Worm (Caenorhabditis elegans): Measurements from ENCODE around the gene gpa-13.

The gpa-13 gene

DNA sequence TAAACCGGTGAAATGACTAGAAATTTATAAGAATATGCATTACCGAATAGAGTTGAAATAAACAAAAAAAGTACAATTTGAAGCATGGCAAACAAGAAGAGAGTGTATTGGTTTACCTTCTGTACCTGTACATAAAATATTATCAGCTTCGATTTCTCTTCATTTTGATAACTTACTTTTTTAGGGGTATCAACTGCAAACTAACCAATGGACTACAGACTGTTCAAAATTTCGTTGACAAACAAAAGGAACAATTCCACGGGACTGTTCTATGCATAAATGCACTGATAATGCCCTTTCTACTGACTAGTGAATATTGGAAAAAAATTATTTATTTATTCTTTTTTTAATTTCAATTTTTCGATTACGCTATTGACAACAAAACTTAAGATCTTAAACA, 43.3 kb upstream of the gpa-13 start, which contains the start of gene ugt-6:
Gene ugt-6, minus strand, starts transcription at position 233 of the 400 bp plus-strand sequence.
- TF ChIP-seq ceh-62 (tag; optimal IDR thresholded peaks at IDR 0.05) (no peak), skn-1 (tag; optimal IDR thresholded peaks at IDR 0.05) (no peak), nhr-28 (tag; optimal IDR thresholded peaks at IDR 0.05) (peak; percentile 75), nhr-42 (GFP tag; IDR thresholded peaks at IDR 0.05) (no peak), egl-27 (tag; optimal IDR thresholded peaks at IDR 0.05) (no peak), daf-16 (GFP tag; optimal IDR thresholded peaks at IDR 0.05) (no peak), daf-16 (tag; optimal IDR thresholded peaks at IDR 0.05) (peak; percentile 82), ceh-28 (tag; optimal IDR thresholded peaks at IDR 0.05) (no peak), F37D6.2 (tag; optimal IDR thresholded peaks at IDR 0.05) (no peak)

DNA sequence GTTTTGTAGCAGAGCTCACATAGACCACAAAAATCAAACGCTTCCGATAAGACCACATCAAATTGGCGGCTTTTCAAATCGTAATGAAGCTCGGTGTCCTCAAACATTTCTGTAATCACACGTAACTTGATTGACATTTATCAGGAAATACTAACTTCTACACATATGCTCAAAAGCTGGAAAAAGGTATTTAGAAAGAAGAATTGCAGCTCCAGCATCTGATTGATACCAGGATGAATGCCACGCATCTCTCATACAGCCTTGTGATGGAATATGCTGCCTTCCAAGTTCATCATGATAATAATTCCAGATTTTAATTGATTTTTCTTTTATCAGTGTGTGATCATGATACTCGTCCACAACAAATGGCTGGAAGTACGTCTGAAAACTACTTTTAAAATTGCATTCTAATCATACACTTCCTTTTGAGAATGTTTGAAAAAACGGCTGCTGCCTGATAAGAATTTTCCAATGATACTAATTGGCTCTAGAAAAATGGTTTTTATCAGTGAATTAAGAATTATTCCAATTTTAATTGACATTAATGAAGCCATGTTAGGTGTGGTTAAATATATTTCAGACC, 42.3 kb upstream of the gpa-13 start:
- TF ChIP-seq aly-2 (tag; optimal IDR thresholded peaks at IDR 0.05) (no peak), pqm-1 (tag; optimal IDR thresholded peaks at IDR 0.05) (peak; percentile 52), tra-1 (GFP tag; IDR thresholded peaks at IDR 0.05) (0 out of 2 replicates have a peak, but pooled peaks have one; percentile 36), zfp-3 (GFP tag; conservative IDR thresholded peaks at IDR 0.05) (no peak), zip-2 (tag; optimal IDR thresholded peaks at IDR 0.05) (no peak), unc-62 (GFP tag; optimal IDR thresholded peaks at IDR 0.05 in 1 of 2) (peak in 1 of 2 experiments; percentile 83), unc-62 (tag; optimal IDR thresholded peaks at IDR 0.05) (no peak), ZK337.2 (GFP tag; IDR thresholded peaks at IDR 0.05) (no peak), mes-2 (tag; optimal IDR thresholded peaks at IDR 0.05; ENCODE audit: poor library complexity, severe bottlenecking) (no peak), nhr-48 (tag; optimal IDR thresholded peaks at IDR 0.05) (peak; percentile 53), hlh-30 (tag; optimal IDR thresholded peaks at IDR 0.05; ENCODE audit: insufficient read depth) (no peak), dmd-6 (GFP tag; IDR thresholded peaks at IDR 0.05) (peak; percentile 81), unc-130 (GFP tag; optimal IDR thresholded peaks at IDR 0.05) (no peak), nhr-10 (tag; optimal IDR thresholded peaks at IDR 0.05) (no peak), ZK546.5 (tag; optimal IDR thresholded peaks at IDR 0.05) (no peak), ctbp-1 (GFP tag; IDR thresholded peaks at IDR 0.05) (no peak), daf-8 (GFP tag; IDR thresholded peaks at IDR 0.05) (no peak), lir-3 (tag; optimal IDR thresholded peaks at IDR 0.05) (no peak), nhr-237 (tag; optimal IDR thresholded peaks at IDR 0.05) (no peak), snpc-1.2 (GFP tag; IDR thresholded peaks at IDR 0.05) (no peak), daf-12 (tag; optimal IDR thresholded peaks at IDR 0.05) (no peak), nhr-76 (tag; optimal IDR thresholded peaks at IDR 0.05) (no peak), hlh-11 (tag; optimal IDR thresholded peaks at IDR 0.05) (no peak), unc-39 (tag; optimal IDR thresholded peaks at IDR 0.05) (no peak), lsy-2 (tag; optimal IDR thresholded peaks at IDR 0.05) (no peak), duxl-1 (tag; optimal IDR thresholded peaks at IDR 0.05; ENCODE audit: poor library complexity) (no peak), dve-1 (tag; optimal IDR thresholded peaks at IDR 0.05; ENCODE audit: insufficient read depth) (peak; percentile 21), spr-3 (GFP tag; optimal IDR thresholded peaks at IDR 0.05) (no peak), Y75B8A.6 (GFP tag; IDR thresholded peaks at IDR 0.05) (no peak), arid-1 (GFP tag; conservative IDR thresholded peaks at IDR 0.05) (no peak), dpl-1 (GFP tag; optimal IDR thresholded peaks at IDR 0.05) (no peak), mxl-3 (GFP tag; optimal IDR thresholded peaks at IDR 0.05) (no peak), dmd-8 (GFP tag; IDR thresholded peaks at IDR 0.05) (no peak), hmg-1.1 (GFP tag; IDR thresholded peaks at IDR 0.05) (no peak), madf-9 (GFP tag; conservative IDR thresholded peaks at IDR 0.05) (no peak), nhr-6 (tag; optimal IDR thresholded peaks at IDR 0.05) (no peak), aha-1 (tag) (no peak), nhr-42 (GFP tag; IDR thresholded peaks at IDR 0.05) (no peak), daf-16 (GFP tag; optimal IDR thresholded peaks at IDR 0.05) (no peak), daf-16 (tag; optimal IDR thresholded peaks at IDR 0.05) (no peak), nhr-11 (tag; optimal IDR thresholded peaks at IDR 0.05) (no peak), ceh-28 (tag; optimal IDR thresholded peaks at IDR 0.05) (no peak), lin-39 (tag; optimal IDR thresholded peaks at IDR 0.05) (no peak), attf-4 (tag; optimal IDR thresholded peaks at IDR 0.05) (no peak)
